Worm (Caenorhabditis elegans) whole organism, L2 larva: ENCODE results near the gene M02F4.2.

ENCODE experiments used
- C34F6.9 ChIP-seq: fragments of 150-350 bp; optimal IDR thresholded peaks from 2 replicates; lab custom pipeline; 2014; ENCODE audit warnings: missing biosample characterization, missing genetic modification characterization
- F13H6.1 ChIP-seq: sonication (generic microtip); optimal IDR thresholded peaks from 2 replicates; lab custom pipeline; 2016; ENCODE audit warnings: missing genetic modification characterization, missing compliant biosample characterization
- R02D3.7 ChIP-seq: fragments of 150-350 bp; optimal IDR thresholded peaks from 2 replicates; lab custom pipeline; 2014; ENCODE audit warnings: missing biosample characterization, missing genetic modification characterization
- Y55F3AM.14 ChIP-seq: fragments of 200-800 bp; sonication (Bioruptor generic); optimal IDR thresholded peaks from 2 replicates; lab custom pipeline; 2018; ENCODE audit warnings: mild to moderate bottlenecking, missing genetic modification characterization, missing compliant biosample characterization
- alr-1 ChIP-seq: fragments of 150-350 bp; optimal IDR thresholded peaks from 2 replicates; lab custom pipeline; 2014; ENCODE audit warnings: missing biosample characterization, missing genetic modification characterization
- aly-2 ChIP-seq: fragments of 150-350 bp; optimal IDR thresholded peaks from 2 replicates; lab custom pipeline; 2014; ENCODE audit warnings: missing biosample characterization, missing genetic modification characterization
- ama-1 ChIP-seq: fragments of 150-350 bp; optimal IDR thresholded peaks from 2 replicates; lab custom pipeline; 2018; ENCODE audit warnings: inconsistent platforms
- blmp-1 ChIP-seq: sonication (generic microtip); optimal IDR thresholded peaks from 2 replicates; lab custom pipeline; 2017; ENCODE audit warnings: missing genetic modification characterization, mild to moderate bottlenecking, missing compliant biosample characterization, antibody characterized with exemption, moderate library complexity; ENCODE audit not compliant: insufficient read depth
- ceh-16 ChIP-seq: fragments of 150-350 bp; optimal IDR thresholded peaks from 2 replicates; lab custom pipeline; 2014; ENCODE audit warnings: missing biosample characterization, missing genetic modification characterization
- ceh-82 ChIP-seq: fragments of 150-350 bp; optimal IDR thresholded peaks from 2 replicates; lab custom pipeline; 2014; ENCODE audit warnings: missing biosample characterization, missing genetic modification characterization
- crh-2 ChIP-seq: sonication (generic microtip); optimal IDR thresholded peaks from 2 replicates; lab custom pipeline; 2017; ENCODE audit warnings: missing biosample characterization, missing genetic modification characterization
- egl-27 ChIP-seq: sonication (generic microtip); optimal IDR thresholded peaks from 3 replicates; lab custom pipeline; 2017; ENCODE audit warnings: missing biosample characterization, missing genetic modification reagents, missing genetic modification characterization
- elt-1 ChIP-seq: fragments of 150-350 bp; optimal IDR thresholded peaks from 2 replicates; lab custom pipeline; 2014; ENCODE audit warnings: missing biosample characterization, missing genetic modification characterization
- gmeb-1 ChIP-seq: fragments of 150-350 bp; optimal IDR thresholded peaks from 2 replicates; lab custom pipeline; 2014; ENCODE audit warnings: missing biosample characterization, missing genetic modification characterization
- lin-11 ChIP-seq: fragments of 150-350 bp; sonication (generic microtip); optimal IDR thresholded peaks from 2 replicates; lab custom pipeline; 2014; ENCODE audit warnings: missing biosample characterization, missing genetic modification characterization, inconsistent platforms, mixed read lengths
- lin-13 ChIP-seq: fragments of 150-350 bp; optimal IDR thresholded peaks from 2 replicates; lab custom pipeline; 2014; ENCODE audit warnings: missing biosample characterization, missing genetic modification reagents, missing genetic modification characterization
- lin-39 ChIP-seq: fragments of 150-350 bp; optimal IDR thresholded peaks from 2 replicates; lab custom pipeline; 2014; ENCODE audit warnings: missing biosample characterization, missing genetic modification reagents, missing genetic modification characterization
- lsy-2 ChIP-seq, 2 experiments: fragments of 150-350 bp in 1 of 2; sonication (generic microtip) in 1 of 2; optimal IDR thresholded peaks; 2 replicates each; lab custom pipeline; 2014 to 2017; ENCODE audit warnings: missing biosample characterization in 2 of 2, missing genetic modification characterization in 2 of 2
- mab-5 ChIP-seq: fragments of 150-350 bp; optimal IDR thresholded peaks from 2 replicates; lab custom pipeline; 2014; ENCODE audit warnings: missing biosample characterization, missing genetic modification characterization
- mbf-1 ChIP-seq: sonication (generic microtip); optimal IDR thresholded peaks from 2 replicates; lab custom pipeline; 2017; ENCODE audit warnings: missing biosample characterization, missing genetic modification characterization
- nhr-10 ChIP-seq: sonication (generic microtip); optimal IDR thresholded peaks from 2 replicates; lab custom pipeline; 2017; ENCODE audit warnings: missing biosample characterization, missing genetic modification characterization
- nhr-129 ChIP-seq: fragments of 150-350 bp; optimal IDR thresholded peaks from 2 replicates; lab custom pipeline; 2014; ENCODE audit warnings: missing biosample characterization, missing genetic modification characterization
- nhr-21 ChIP-seq: fragments of 150-350 bp; optimal IDR thresholded peaks from 2 replicates; lab custom pipeline; 2014; ENCODE audit warnings: missing biosample characterization, missing genetic modification characterization
- nhr-23 ChIP-seq: fragments of 150-350 bp; optimal IDR thresholded peaks from 2 replicates; lab custom pipeline; 2014; ENCODE audit warnings: missing biosample characterization, missing genetic modification reagents, missing genetic modification characterization
- nhr-237 ChIP-seq: fragments of 150-350 bp; optimal IDR thresholded peaks from 2 replicates; lab custom pipeline; 2014; ENCODE audit warnings: missing biosample characterization, missing genetic modification characterization
- nhr-25 ChIP-seq: fragments of 150-350 bp; sonication (generic microtip); optimal IDR thresholded peaks from 3 replicates; lab custom pipeline; 2014; ENCODE audit warnings: missing biosample characterization, missing genetic modification characterization
- nhr-6 ChIP-seq: fragments of 150-350 bp; optimal IDR thresholded peaks from 2 replicates; lab custom pipeline; 2014; ENCODE audit warnings: missing biosample characterization, missing genetic modification characterization
- sem-4 ChIP-seq: fragments of 150-350 bp; optimal IDR thresholded peaks from 2 replicates; lab custom pipeline; 2014; ENCODE audit warnings: missing biosample characterization, missing genetic modification reagents, missing genetic modification characterization
- skn-1 ChIP-seq: sonication (generic microtip); optimal IDR thresholded peaks from 2 replicates; lab custom pipeline; 2017; ENCODE audit warnings: missing biosample characterization, missing genetic modification characterization
- sma-3 ChIP-seq: sonication (generic microtip); optimal IDR thresholded peaks from 2 replicates; lab custom pipeline; 2016; ENCODE audit warnings: missing genetic modification reagents, missing genetic modification characterization, missing compliant biosample characterization
- sma-9 ChIP-seq, 2 experiments: fragments of 150-350 bp in 1 of 2; sonication (generic microtip) in 1 of 2; optimal IDR thresholded peaks; 2 replicates each; lab custom pipeline; 2014 to 2016; ENCODE audit warnings: missing genetic modification characterization in 2 of 2, mild to moderate bottlenecking in 1 of 2, missing biosample characterization in 1 of 2, missing compliant biosample characterization in 1 of 2, missing genetic modification reagents in 1 of 2, moderate library complexity in 1 of 2
- unc-39 ChIP-seq: fragments of 150-350 bp; optimal IDR thresholded peaks from 2 replicates; lab custom pipeline; 2014; ENCODE audit warnings: missing biosample characterization, missing genetic modification characterization
- unc-62 ChIP-seq: fragments of 150-350 bp; optimal IDR thresholded peaks from 2 replicates; lab custom pipeline; 2014; ENCODE audit warnings: missing biosample characterization, missing genetic modification reagents, missing genetic modification characterization
- ztf-1 ChIP-seq: fragments of 200-800 bp; sonication (Bioruptor generic); conservative IDR thresholded peaks from 2 replicates; pipeline ENCODE4 v1.3.6; 2022; ENCODE audit warnings: missing genetic modification characterization, missing compliant biosample characterization
- ztf-4 ChIP-seq: fragments of 150-350 bp; optimal IDR thresholded peaks from 2 replicates; lab custom pipeline; 2014; ENCODE audit warnings: missing biosample characterization, missing genetic modification characterization

M02F4.2 gene

DNA sequence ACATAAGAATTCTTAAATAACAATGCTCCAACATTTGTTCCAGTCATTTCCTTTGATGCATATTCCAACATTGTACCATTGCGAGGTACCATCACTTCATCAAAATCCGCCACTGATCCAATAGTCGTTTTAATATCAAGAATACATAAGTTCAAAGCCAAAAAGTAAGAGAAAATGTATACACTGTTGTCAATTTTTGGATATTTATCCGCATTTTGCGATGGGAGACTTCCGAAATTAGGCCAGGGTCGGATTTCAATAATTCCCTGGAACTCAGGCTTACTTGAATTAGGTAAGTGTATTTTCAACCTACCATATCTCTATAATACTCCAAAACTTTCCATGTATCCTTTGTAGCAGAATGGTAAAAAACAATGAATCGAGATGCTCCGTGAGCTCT is at the start of gene M02F4.2:
Gene M02F4.2 (minus strand): TSS at position 101 of the 400 bp plus-strand sequence.
- TF ChIP-seq mbf-1 (tag; lab: Kevin White, UChicago): no peak
- no peak for TF ChIP-seq alr-1 (tag; lab: Kevin White, UChicago)
- no peak for TF ChIP-seq blmp-1
- TF ChIP-seq unc-62 (GFP tag; lab: Kevin White, UChicago): no peak
- no peak for TF ChIP-seq nhr-25 (tag; lab: Kevin White, UChicago)
- TF ChIP-seq nhr-129 (tag; lab: Kevin White, UChicago): no peak
- TF ChIP-seq skn-1 (tag; lab: Kevin White, UChicago): no peak
- TF ChIP-seq R02D3.7 (tag; lab: Kevin White, UChicago): no peak
- no peak for TF ChIP-seq ama-1 (lab: Kevin White, UChicago)
- TF ChIP-seq aly-2 (tag; lab: Kevin White, UChicago): no peak
- no peak for TF ChIP-seq nhr-237 (tag; lab: Kevin White, UChicago)
- no peak for TF ChIP-seq Y55F3AM.14
- no peak for TF ChIP-seq gmeb-1 (tag; lab: Kevin White, UChicago)
- no peak for TF ChIP-seq mab-5
- no peak for TF ChIP-seq lin-11
- no peak for TF ChIP-seq unc-39 (tag; lab: Kevin White, UChicago)

ce11 chrX:3080825-3081224 is 46.7 kb upstream of the M02F4.2 start, which contains the start of gene twk-16:
TSS of gene twk-16 (plus strand) at chrX:3081125.
- no peak for TF ChIP-seq nhr-129 (tag; lab: Kevin White, UChicago)
- no peak for TF ChIP-seq nhr-25 (tag; lab: Kevin White, UChicago)
- TF ChIP-seq nhr-10: no peak
- no peak for TF ChIP-seq elt-1 (tag; lab: Kevin White, UChicago)
- TF ChIP-seq sma-3: no peak
- TF ChIP-seq lin-39 (tag; lab: Kevin White, UChicago): no peak
- TF ChIP-seq nhr-23 (tag; lab: Kevin White, UChicago): no peak
- TF ChIP-seq aly-2 (tag; lab: Kevin White, UChicago): no peak
- no peak for TF ChIP-seq sem-4
- no peak for TF ChIP-seq blmp-1
- no peak for TF ChIP-seq Y55F3AM.14
- TF ChIP-seq unc-39 (tag; lab: Kevin White, UChicago): no peak
- TF ChIP-seq sma-9 (GFP tag; optimal IDR thresholded peaks at IDR 0.05; lab: Kevin White, UChicago): no peak
- TF ChIP-seq sma-9 (tag; optimal IDR thresholded peaks at IDR 0.05; lab: Kevin White, UChicago): no peak
- TF ChIP-seq alr-1 (tag; lab: Kevin White, UChicago): no peak
- TF ChIP-seq crh-2 (tag; lab: Kevin White, UChicago): no peak

ce11 chrX:3070322-3070721 is 36.2 kb upstream of the M02F4.2 start, which contains the start of gene ceh-31:
TSS of gene ceh-31 (minus strand) at chrX:3070422.
- TF ChIP-seq ztf-1 (no peak), nhr-6 (tag; lab: Kevin White, UChicago) (no peak), mbf-1 (tag; lab: Kevin White, UChicago) (no peak), ceh-16 (tag; lab: Kevin White, UChicago) (no peak), gmeb-1 (tag; lab: Kevin White, UChicago) (no peak), ama-1 (lab: Kevin White, UChicago) (no peak), egl-27 (tag; lab: Kevin White, UChicago) (no peak), ceh-82 (tag; lab: Kevin White, UChicago) (no peak), sem-4 (no peak), skn-1 (tag; lab: Kevin White, UChicago) (no peak), sma-9 (GFP tag; optimal IDR thresholded peaks at IDR 0.05; lab: Kevin White, UChicago) (no peak), sma-9 (tag; optimal IDR thresholded peaks at IDR 0.05; lab: Kevin White, UChicago) (no peak), F13H6.1 (no peak), C34F6.9 (tag; lab: Kevin White, UChicago) (no peak)

DNA sequence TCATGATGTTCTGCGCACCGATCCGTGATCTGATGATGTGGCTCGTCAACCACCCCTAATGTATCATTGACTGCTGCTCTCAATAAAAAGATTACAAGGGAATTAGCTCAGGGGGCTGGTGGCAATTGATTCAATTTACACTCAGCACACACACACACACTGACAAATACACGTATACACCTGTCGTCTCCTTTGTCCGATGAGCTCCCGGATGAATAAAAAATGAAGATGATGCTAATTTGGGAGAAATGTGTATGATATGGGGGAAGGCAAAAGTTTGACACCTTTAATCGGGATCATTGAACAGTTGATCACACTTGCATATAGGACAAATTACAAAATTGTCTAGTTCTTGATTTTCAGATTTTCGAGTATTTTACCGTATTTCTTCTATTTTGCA is 32.9 kb upstream of the M02F4.2 start:
- TF ChIP-seq mab-5 (no peak), ztf-4 (tag; lab: Kevin White, UChicago) (no peak), nhr-129 (tag; lab: Kevin White, UChicago) (no peak), ama-1 (lab: Kevin White, UChicago) (no peak), lin-13 (GFP tag; lab: Kevin White, UChicago) (no peak), ceh-82 (tag; lab: Kevin White, UChicago) (no peak), lsy-2 (tag; optimal IDR thresholded peaks at IDR 0.05; lab: Kevin White, UChicago) (no peak), mbf-1 (tag; lab: Kevin White, UChicago) (no peak), nhr-21 (tag; lab: Kevin White, UChicago) (no peak)
- TF ChIP-seq, all 48 proteins: peak for 0
